Worm (Caenorhabditis elegans): ENCODE measurements around the gene C47D12.4.

Gene C47D12.4

DNA sequence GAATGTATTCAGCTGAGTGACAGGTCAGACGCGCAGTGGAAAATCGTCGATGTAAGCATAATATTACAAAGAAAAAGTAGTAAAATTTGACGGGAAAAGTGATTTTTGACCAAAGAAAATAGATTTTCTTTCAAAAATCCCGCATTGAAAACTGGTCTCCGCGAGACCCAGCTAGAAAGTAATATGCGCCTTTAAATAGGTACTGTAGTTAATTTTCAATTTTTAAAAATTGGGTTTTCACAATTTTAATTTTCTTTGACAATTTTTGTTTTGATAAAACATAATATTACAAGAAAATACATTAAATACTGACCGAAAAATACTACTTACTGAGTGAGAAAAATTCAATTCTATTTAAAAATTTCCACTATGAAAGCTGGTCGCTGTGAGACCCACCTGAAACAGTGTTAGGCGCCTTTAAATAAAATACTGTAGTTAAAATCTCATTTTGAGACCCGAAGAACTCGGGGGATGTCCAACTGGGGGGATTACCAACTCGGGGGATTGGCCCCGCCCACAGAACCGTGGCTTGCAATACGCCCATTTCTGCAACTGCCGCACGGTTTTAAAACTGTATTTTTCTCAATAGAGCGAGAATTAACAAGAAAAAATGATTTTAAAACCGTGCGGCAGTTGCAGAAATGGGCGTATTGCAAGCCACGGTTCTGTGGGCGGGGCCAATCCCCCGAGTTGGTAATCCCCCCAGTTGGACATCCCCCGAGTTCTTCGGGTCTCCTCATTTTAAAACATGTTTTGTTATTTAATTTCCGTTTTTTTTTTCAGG lies 13.8 kb downstream of the C47D12.4 start, which contains the start of gene tars-1:
Gene tars-1 (minus strand): TSS at position 497 of the 784 bp plus-strand sequence.
- peak; percentile 3 for TF ChIP-seq sma-3 (GFP tag; optimal IDR thresholded peaks at IDR 0.05)

- TF ChIP-seq ztf-4 (tag; optimal IDR thresholded peaks at IDR 0.05) (no peak), sma-3 (GFP tag; optimal IDR thresholded peaks at IDR 0.05) (no peak), skn-1 (tag; optimal IDR thresholded peaks at IDR 0.05) (no peak), nhr-237 (tag; optimal IDR thresholded peaks at IDR 0.05) (no peak), R02D3.7 (tag; optimal IDR thresholded peaks at IDR 0.05) (no peak), nhr-129 (tag; optimal IDR thresholded peaks at IDR 0.05) (no peak), unc-39 (tag; optimal IDR thresholded peaks at IDR 0.05) (no peak), ama-1 (optimal IDR thresholded peaks at IDR 0.05) (no peak), aly-2 (tag; optimal IDR thresholded peaks at IDR 0.05) (no peak), dmd-4 (tag; optimal IDR thresholded peaks at IDR 0.05) (no peak), unc-62 (GFP tag; optimal IDR thresholded peaks at IDR 0.05) (no peak), crh-2 (tag; optimal IDR thresholded peaks at IDR 0.05) (no peak), mab-5 (tag; optimal IDR thresholded peaks at IDR 0.05) (no peak), egl-27 (tag; optimal IDR thresholded peaks at IDR 0.05) (no peak), lin-13 (GFP tag; optimal IDR thresholded peaks at IDR 0.05) (no peak), fos-1 (tag; optimal IDR thresholded peaks at IDR 0.05) (no peak), F13H6.1 (tag; optimal IDR thresholded peaks at IDR 0.05) (no peak)
Observed at ce11 chrII:11695945-11696270, 14.3 kb downstream of the C47D12.4 start, which contains the start of gene xpf-1. Gene xpf-1 (plus strand): TSS chrII:11696171.

- TF ChIP-seq unc-55 (GFP tag; optimal IDR thresholded peaks at IDR 0.05) (peak; percentile 8), lin-11 (tag; optimal IDR thresholded peaks at IDR 0.05) (no peak)
Observed at ce11 chrII:11700200-11700599, 18.6 kb downstream of the C47D12.4 start, which contains the start of gene inos-1. Gene inos-1 (minus strand): TSS chrII:11700300.

DNA sequence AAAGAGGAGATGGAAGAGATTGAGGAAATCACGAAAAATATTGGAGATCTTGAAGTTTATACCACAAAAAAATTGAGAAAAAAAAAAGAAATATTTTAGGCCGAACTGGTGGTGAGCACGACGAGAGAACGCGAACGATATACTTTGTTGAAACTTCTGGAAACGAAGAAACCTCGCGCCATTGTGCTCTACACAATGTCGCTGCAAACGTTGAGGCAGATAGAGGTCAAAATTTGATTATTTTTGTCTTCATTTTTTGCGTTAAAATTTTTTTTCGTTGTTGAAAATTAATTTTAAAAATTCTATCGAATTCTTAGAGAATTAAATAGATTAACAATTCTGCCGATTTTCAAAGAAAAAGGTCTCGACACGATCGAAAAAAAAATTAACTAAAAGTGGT lies 19.1 kb downstream of the C47D12.4 start:
- no peak for TF ChIP-seq skn-1 (tag; optimal IDR thresholded peaks at IDR 0.05)
- TF ChIP-seq nhr-25 (tag; optimal IDR thresholded peaks at IDR 0.05) = no peak
- TF ChIP-seq mbf-1 (tag; optimal IDR thresholded peaks at IDR 0.05) = no peak
- no peak for TF ChIP-seq ama-1 (optimal IDR thresholded peaks at IDR 0.05)
- no peak for TF ChIP-seq ceh-82 (tag; optimal IDR thresholded peaks at IDR 0.05)
- no peak for TF ChIP-seq dmd-4 (tag; optimal IDR thresholded peaks at IDR 0.05)
- TF ChIP-seq sma-3 (GFP tag; optimal IDR thresholded peaks at IDR 0.05) = no peak

DNA sequence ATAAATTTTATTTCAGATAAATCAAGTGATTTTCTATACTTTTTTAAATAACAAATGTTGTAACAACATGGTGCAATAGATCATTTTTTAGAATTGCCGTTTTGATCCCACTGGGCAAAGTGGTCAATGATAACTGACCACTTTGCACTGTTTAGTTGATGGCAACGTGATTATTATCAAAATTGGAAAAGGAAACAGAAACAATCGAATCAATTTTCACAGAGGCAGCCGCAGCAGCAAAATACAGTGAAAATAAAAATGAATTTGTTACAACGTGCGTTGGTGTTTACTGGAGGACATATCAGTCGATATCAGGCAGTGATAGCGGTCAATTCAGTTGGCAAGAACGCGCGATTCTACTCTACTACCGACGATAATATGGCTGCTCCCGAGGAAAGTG lies 24.2 kb downstream of the C47D12.4 start, which contains the start of gene VF13D12L.3:
Gene VF13D12L.3 (plus strand): TSS at position 223 of the 400 bp plus-strand sequence.
- no peak for TF ChIP-seq ama-1 (optimal IDR thresholded peaks at IDR 0.05)
- peak; percentile 2 for TF ChIP-seq blmp-1 (tag; optimal IDR thresholded peaks at IDR 0.05; ENCODE audit: insufficient read depth)
- TF ChIP-seq nhr-21 (tag; optimal IDR thresholded peaks at IDR 0.05) = no peak
- no peak for TF ChIP-seq unc-62 (GFP tag; optimal IDR thresholded peaks at IDR 0.05)
- no peak for TF ChIP-seq skn-1 (tag; optimal IDR thresholded peaks at IDR 0.05)
- no peak for TF ChIP-seq mbf-1 (tag; optimal IDR thresholded peaks at IDR 0.05)
- no peak for TF ChIP-seq aly-2 (tag; optimal IDR thresholded peaks at IDR 0.05)

- TF ChIP-seq F13H6.1 (tag; optimal IDR thresholded peaks at IDR 0.05) (no peak), snpc-4 (tag; optimal IDR thresholded peaks at IDR 0.05) (no peak), lsy-2 (tag; optimal IDR thresholded peaks at IDR 0.05) (no peak), aly-2 (tag; optimal IDR thresholded peaks at IDR 0.05) (no peak), Y55F3AM.14 (GFP tag; optimal IDR thresholded peaks at IDR 0.05) (no peak), ztf-1 (GFP tag; conservative IDR thresholded peaks at IDR 0.05) (no peak), mbf-1 (tag; optimal IDR thresholded peaks at IDR 0.05) (no peak)
Observed at ce11 chrII:11709464-11709863, 27.9 kb downstream of the C47D12.4 start, which contains the start of gene fcmt-1. Gene fcmt-1 (minus strand): TSS chrII:11709564.

- TF ChIP-seq ztf-11 (tag; optimal IDR thresholded peaks at IDR 0.05) (no peak), blmp-1 (tag; optimal IDR thresholded peaks at IDR 0.05; ENCODE audit: insufficient read depth) (peak; percentile 30)
Observed at ce11 chrII:11710771-11711170, 29.2 kb downstream of the C47D12.4 start.
